Fruit fly (Drosophila melanogaster) whole organism, embryonic: ENCODE measurements around the gene hydra.
A peak's percentile ranks its signal among the peaks of the same experiment; 100 is the strongest.

ENCODE experiments used
- Antp ChIP-seq: fragments of 200-800 bp; sonication (Bioruptor generic); optimal IDR thresholded peaks from 3 replicates; lab custom pipeline; 2016; ENCODE audit warnings: missing biosample characterization, missing genetic modification characterization
- Blimp-1 ChIP-seq: fragments of 200-800 bp; sonication (Bioruptor generic); optimal IDR thresholded peaks from 3 replicates; lab custom pipeline; 2018; ENCODE audit warnings: missing biosample characterization, missing genetic modification characterization, mild to moderate bottlenecking, moderate library complexity, missing genetic modification reagents
- CG10321 ChIP-seq: fragments of 200-800 bp; sonication (Bioruptor generic); IDR thresholded peaks from 2 replicates; pipeline ENCODE4 v1.3.6; 2022; ENCODE audit warnings: missing biosample characterization, missing genetic modification characterization
- CG10959 ChIP-seq: fragments of 200-800 bp; sonication (Bioruptor generic); IDR thresholded peaks from 2 replicates; pipeline ENCODE4 v1.3.6; 2022; ENCODE audit warnings: missing biosample characterization, missing genetic modification characterization
- CG13287 ChIP-seq: fragments of 200-800 bp; sonication (Bioruptor generic); IDR thresholded peaks from 2 replicates; pipeline ENCODE4 v1.3.6; 2022; ENCODE audit warnings: missing biosample characterization, missing genetic modification characterization; ENCODE audit not compliant: partially characterized antibody
- CG14441 ChIP-seq: fragments of 200-800 bp; sonication (Bioruptor generic); IDR thresholded peaks from 2 replicates; pipeline ENCODE4 v1.3.6; 2022; ENCODE audit warnings: missing biosample characterization, missing genetic modification characterization
- CG14965 ChIP-seq: fragments of 200-800 bp; sonication (Bioruptor generic); optimal IDR thresholded peaks from 2 replicates; lab custom pipeline; 2016; ENCODE audit warnings: missing biosample characterization, missing genetic modification characterization, borderline replicate concordance
- CG16779 ChIP-seq: fragments of 200-800 bp; sonication (Bioruptor generic); IDR thresholded peaks from 2 replicates; pipeline ENCODE4 v1.3.6; 2022; ENCODE audit warnings: missing biosample characterization, missing genetic modification characterization
- CG17328 ChIP-seq: fragments of 200-800 bp; sonication (Bioruptor generic); IDR thresholded peaks from 2 replicates; pipeline ENCODE4 v1.3.6; 2022; ENCODE audit warnings: missing biosample characterization, missing genetic modification characterization
- CG17829 ChIP-seq: fragments of 200-800 bp; optimal IDR thresholded peaks from 2 replicates; lab custom pipeline; 2019; ENCODE audit warnings: missing biosample characterization, mild to moderate bottlenecking, missing genetic modification characterization, moderate library complexity
- CG2202 ChIP-seq: fragments of 200-800 bp; sonication (Bioruptor generic); optimal IDR thresholded peaks from 2 replicates; lab custom pipeline; 2018; ENCODE audit warnings: missing biosample characterization, mild to moderate bottlenecking, missing genetic modification characterization
- CG2678 ChIP-seq: fragments of 200-800 bp; sonication (Bioruptor generic); optimal IDR thresholded peaks from 3 replicates; lab custom pipeline; 2019; ENCODE audit warnings: missing biosample characterization, mild to moderate bottlenecking, missing genetic modification characterization, moderate library complexity
- CG30020 ChIP-seq: fragments of 200-800 bp; optimal IDR thresholded peaks from 2 replicates; lab custom pipeline; 2019; ENCODE audit warnings: missing biosample characterization, mild to moderate bottlenecking, missing genetic modification characterization, moderate library complexity
- CG30403 ChIP-seq: fragments of 200-800 bp; sonication (Bioruptor generic); optimal IDR thresholded peaks from 3 replicates; lab custom pipeline; 2016; ENCODE audit warnings: missing biosample characterization, missing genetic modification characterization
- CG31441 ChIP-seq: fragments of 200-800 bp; sonication (Bioruptor generic); IDR thresholded peaks from 2 replicates; pipeline ENCODE4 v1.3.6; 2022; ENCODE audit warnings: missing biosample characterization, missing genetic modification characterization
- CG32532 ChIP-seq: fragments of 200-800 bp; sonication (Bioruptor generic); IDR thresholded peaks from 2 replicates; pipeline ENCODE4 v1.3.6; 2022; ENCODE audit warnings: missing biosample characterization, missing genetic modification characterization
- CG4328 ChIP-seq: fragments of 200-800 bp; sonication (Bioruptor generic); optimal IDR thresholded peaks from 3 replicates; lab custom pipeline; 2017; ENCODE audit warnings: missing biosample characterization, missing genetic modification reagents, missing genetic modification characterization
- CG4730 ChIP-seq: fragments of 200-800 bp; sonication (Bioruptor generic); IDR thresholded peaks from 2 replicates; pipeline ENCODE4 v1.3.6; 2022; ENCODE audit warnings: missing biosample characterization, missing genetic modification characterization
- CG6654 ChIP-seq: fragments of 200-800 bp; sonication (Bioruptor generic); optimal IDR thresholded peaks from 2 replicates; lab custom pipeline; 2017; ENCODE audit warnings: missing biosample characterization, mild to moderate bottlenecking, missing genetic modification characterization
- CG6765 ChIP-seq: fragments of 200-800 bp; sonication (Bioruptor generic); optimal IDR thresholded peaks from 3 replicates; lab custom pipeline; 2017; ENCODE audit warnings: missing biosample characterization, mild to moderate bottlenecking, missing genetic modification characterization
- CrebB ChIP-seq: fragments of 200-800 bp; sonication (Bioruptor generic); optimal IDR thresholded peaks from 3 replicates; lab custom pipeline; 2018; ENCODE audit warnings: missing biosample characterization, mild to moderate bottlenecking, missing genetic modification characterization
- Dad ChIP-seq: fragments of 200-800 bp; sonication (Bioruptor generic); optimal IDR thresholded peaks from 3 replicates; lab custom pipeline; 2016; ENCODE audit warnings: missing biosample characterization, missing genetic modification characterization
- Deaf1 ChIP-seq: fragments of 200-800 bp; optimal IDR thresholded peaks from 3 replicates; lab custom pipeline; 2019; ENCODE audit warnings: missing biosample characterization, mild to moderate bottlenecking, missing genetic modification characterization, moderate library complexity
- Dfd ChIP-seq, 2 experiments: fragments of >200 bp; optimal IDR thresholded peaks; 2 replicates each; lab custom pipeline; 2017; ENCODE audit warnings: missing biosample characterization in 2 of 2, missing genetic modification characterization in 2 of 2
- E2f1 ChIP-seq: fragments of 200-800 bp; sonication (Bioruptor generic); IDR thresholded peaks from 2 replicates; pipeline ENCODE4 v1.3.6; 2022; ENCODE audit warnings: missing biosample characterization, missing genetic modification characterization
- Fer1 ChIP-seq: fragments of 200-800 bp; sonication (Bioruptor generic); optimal IDR thresholded peaks from 2 replicates; lab custom pipeline; 2017; ENCODE audit warnings: missing biosample characterization, mild to moderate bottlenecking, missing genetic modification characterization
- Hand ChIP-seq: fragments of 200-800 bp; sonication (Bioruptor generic); optimal IDR thresholded peaks from 2 replicates; lab custom pipeline; 2017; ENCODE audit warnings: mild to moderate bottlenecking, missing biosample characterization, missing genetic modification reagents, missing genetic modification characterization
- Hr39 ChIP-seq: fragments of >200 bp; optimal IDR thresholded peaks from 2 replicates; lab custom pipeline; 2017
- Sry-δ ChIP-seq: fragments of 200-800 bp; sonication (Bioruptor generic); optimal IDR thresholded peaks from 2 replicates; lab custom pipeline; 2016; ENCODE audit warnings: missing biosample characterization, missing genetic modification characterization
- Xrp1 ChIP-seq: fragments of 200-800 bp; sonication (Bioruptor generic); IDR thresholded peaks from 2 replicates; pipeline ENCODE4 v1.3.6; 2022; ENCODE audit warnings: missing biosample characterization, missing genetic modification characterization
- ara ChIP-seq: fragments of 200-800 bp; sonication (Bioruptor generic); IDR thresholded peaks from 2 replicates; pipeline ENCODE4 v1.3.6; 2022; ENCODE audit warnings: missing biosample characterization, missing genetic modification characterization
- cas ChIP-seq: fragments of 200-800 bp; sonication (Bioruptor generic); IDR thresholded peaks from 2 replicates; pipeline ENCODE4 v1.3.6; 2022; ENCODE audit warnings: missing biosample characterization, missing genetic modification characterization
- chif ChIP-seq, 2 experiments: fragments of 200-800 bp; sonication (Bioruptor generic); optimal IDR thresholded peaks; 3 replicates each; lab custom pipeline; 2016; ENCODE audit warnings: missing biosample characterization in 2 of 2, missing genetic modification characterization in 2 of 2
- crol ChIP-seq: fragments of 200-800 bp; sonication (Bioruptor generic); IDR thresholded peaks from 2 replicates; pipeline ENCODE4 v1.3.6; 2022; ENCODE audit warnings: missing biosample characterization, missing genetic modification characterization
- cwo ChIP-seq: fragments of 200-800 bp; sonication (Bioruptor generic); optimal IDR thresholded peaks from 3 replicates; lab custom pipeline; 2017; ENCODE audit warnings: missing biosample characterization, missing genetic modification characterization, mild to moderate bottlenecking, moderate library complexity, missing genetic modification reagents
- dati ChIP-seq: fragments of 200-800 bp; sonication (Bioruptor generic); IDR thresholded peaks from 2 replicates; pipeline ENCODE4 v1.3.6; 2022; ENCODE audit warnings: missing biosample characterization, missing genetic modification characterization
- dm ChIP-seq: fragments of 200-800 bp; sonication (Bioruptor generic); optimal IDR thresholded peaks from 3 replicates; lab custom pipeline; 2016; ENCODE audit warnings: missing biosample characterization, missing genetic modification characterization
- dysf ChIP-seq: fragments of 200-800 bp; sonication (Bioruptor generic); IDR thresholded peaks from 3 replicates; pipeline ENCODE4 v1.3.6; 2022; ENCODE audit warnings: missing biosample characterization, missing genetic modification characterization
- eyg ChIP-seq: fragments of 200-800 bp; sonication (Bioruptor generic); optimal IDR thresholded peaks from 3 replicates; lab custom pipeline; 2016; ENCODE audit warnings: missing biosample characterization, missing genetic modification characterization
- her ChIP-seq: fragments of 200-800 bp; sonication (Bioruptor generic); optimal IDR thresholded peaks from 2 replicates; lab custom pipeline; 2016; ENCODE audit warnings: missing biosample characterization, missing genetic modification characterization
- jigr1 ChIP-seq: fragments of 200-800 bp; sonication (Bioruptor generic); IDR thresholded peaks from 3 replicates; pipeline ENCODE4 v1.3.6; 2022; ENCODE audit warnings: missing biosample characterization, missing genetic modification characterization
- pnt ChIP-seq: fragments of 200-800 bp; sonication (Bioruptor generic); optimal IDR thresholded peaks from 3 replicates; lab custom pipeline; 2016; ENCODE audit warnings: missing biosample characterization, missing genetic modification characterization
- pros ChIP-seq: fragments of 200-800 bp; sonication (Bioruptor generic); optimal IDR thresholded peaks from 3 replicates; lab custom pipeline; 2019; ENCODE audit warnings: missing biosample characterization, mild to moderate bottlenecking, missing genetic modification characterization, moderate library complexity
- rib ChIP-seq: fragments of 200-800 bp; sonication (Bioruptor generic); IDR thresholded peaks from 2 replicates; pipeline ENCODE4 v1.3.6; 2022; ENCODE audit warnings: missing biosample characterization, missing genetic modification characterization
- ro ChIP-seq: fragments of 200-800 bp; sonication (Bioruptor generic); IDR thresholded peaks from 2 replicates; pipeline ENCODE4 v1.3.6; 2022; ENCODE audit warnings: missing biosample characterization, missing genetic modification characterization
- sima ChIP-seq: fragments of 200-800 bp; sonication (Bioruptor generic); optimal IDR thresholded peaks from 2 replicates; lab custom pipeline; 2016; ENCODE audit warnings: missing biosample characterization, missing genetic modification characterization
- sisA ChIP-seq: fragments of 200-800 bp; sonication (Bioruptor generic); IDR thresholded peaks from 2 replicates; pipeline ENCODE4 v1.3.6; 2022; ENCODE audit warnings: missing biosample characterization, missing genetic modification characterization
- tin ChIP-seq: fragments of 200-800 bp; sonication (Bioruptor generic); optimal IDR thresholded peaks from 3 replicates; lab custom pipeline; 2016; ENCODE audit warnings: missing biosample characterization, missing genetic modification characterization
- tll ChIP-seq, 2 experiments: fragments of 200-800 bp in 1 of 2; fragments of >200 bp in 1 of 2; sonication (Bioruptor generic) in 1 of 2; optimal IDR thresholded peaks; 2 replicates each; lab custom pipeline; 2017 to 2019; ENCODE audit warnings: missing biosample characterization in 2 of 2, missing genetic modification characterization in 2 of 2, mild to moderate bottlenecking in 1 of 2, moderate library complexity in 1 of 2
- tx ChIP-seq: fragments of 200-800 bp; sonication (Bioruptor generic); optimal IDR thresholded peaks from 2 replicates; lab custom pipeline; 2016; ENCODE audit warnings: missing biosample characterization, missing genetic modification characterization
- vfl ChIP-seq: fragments of 200-800 bp; sonication (Bioruptor generic); optimal IDR thresholded peaks from 2 replicates; lab custom pipeline; 2016; ENCODE audit warnings: missing biosample characterization, missing genetic modification characterization
- wek ChIP-seq: fragments of 200-800 bp; sonication (Bioruptor generic); optimal IDR thresholded peaks from 3 replicates; lab custom pipeline; 2018; ENCODE audit warnings: missing biosample characterization, mild to moderate bottlenecking, missing genetic modification characterization, moderate library complexity

Gene hydra

DNA sequence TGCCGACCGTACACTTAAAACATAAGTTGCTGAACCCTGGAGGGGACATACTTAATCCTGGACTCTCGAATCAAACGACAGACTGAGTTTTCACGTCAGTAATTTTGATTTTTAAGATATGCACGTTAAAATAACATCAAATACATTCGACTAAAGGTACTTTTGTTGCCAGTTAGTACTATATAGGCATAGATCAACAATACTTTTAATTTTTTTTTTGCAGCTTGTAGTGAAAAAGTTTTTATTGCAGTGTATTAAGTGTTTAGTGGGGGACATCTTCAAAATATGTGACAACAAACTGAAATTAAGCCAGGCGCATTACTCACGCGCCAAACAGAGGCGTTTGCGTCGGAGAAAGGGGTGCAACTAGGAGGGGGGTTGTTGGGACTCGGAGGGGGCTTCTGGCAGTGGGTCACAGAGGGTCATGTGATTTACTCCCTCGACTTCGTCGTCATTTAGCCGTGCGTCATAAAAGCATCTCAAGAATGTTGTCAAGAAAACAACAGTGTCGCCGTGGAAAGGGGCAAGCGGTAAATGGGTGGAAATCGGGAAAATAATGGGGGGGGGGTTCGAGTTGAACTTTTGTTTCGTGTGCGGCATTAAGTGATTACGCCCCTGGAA lies 45.0 kb upstream of the hydra start (continued):
- TF ChIP-seq dysf (GFP tag; lab: Robert Waterston, UW) (no peak), chif (GFP tag; optimal IDR thresholded peaks at IDR 0.05; lab: Kevin White, UChicago) (no peak), Xrp1 (peak; percentile 37; the same call in 1 of the 2 replicates), Hr39 (lab: Kevin White, UChicago) (no peak), Dfd (GFP tag; optimal IDR thresholded peaks at IDR 0.05; lab: Kevin White, UChicago) (no peak), CG14965 (GFP tag; lab: Kevin White, UChicago) (no peak), Sry-δ (GFP tag; lab: Kevin White, UChicago) (no peak), Antp (GFP tag; lab: Kevin White, UChicago) (no peak), Blimp-1 (GFP tag; lab: Kevin White, UChicago) (peak; percentile 30), tx (GFP tag; lab: Kevin White, UChicago) (no peak), CG13287 (GFP tag; lab: Robert Waterston, UW) (no peak), tll (GFP tag; optimal IDR thresholded peaks at IDR 0.05; lab: Kevin White, UChicago) (no peak), CG32532 (GFP tag; lab: Robert Waterston, UW) (no peak), CG30020 (tag; lab: Kevin White, UChicago) (no peak), CG2678 (tag; lab: Kevin White, UChicago) (peak; percentile 11), Fer1 (GFP tag; lab: Kevin White, UChicago) (no peak), CG30403 (no peak), vfl (GFP tag; lab: Kevin White, UChicago) (no peak), jigr1 (no peak), tin (GFP tag; lab: Kevin White, UChicago) (peak; percentile 11), CG2202 (tag; lab: Kevin White, UChicago) (no peak), ro (no peak), sisA (GFP tag; lab: Robert Waterston, UW) (no peak), crol (peak; percentile 64), ara (GFP tag; lab: Robert Waterston, UW) (no peak; the same call in 1 of the 2 replicates), CG17328 (GFP tag; lab: Robert Waterston, UW) (no peak), CG31441 (GFP tag; lab: Robert Waterston, UW) (peak; percentile 43; the same call in 1 of the 2 replicates), CG16779 (GFP tag; lab: Robert Waterston, UW) (no peak), CG6654 (GFP tag; lab: Kevin White, UChicago) (no peak), cwo (GFP tag; lab: Kevin White, UChicago) (no peak), CG4328 (no peak), CG6765 (GFP tag; lab: Kevin White, UChicago) (no peak), Deaf1 (tag; lab: Kevin White, UChicago) (no peak), dati (GFP tag; lab: Robert Waterston, UW) (no peak), CrebB (tag; lab: Kevin White, UChicago) (no peak), Hand (GFP tag; lab: Kevin White, UChicago) (no peak), her (no peak), CG10959 (GFP tag; lab: Robert Waterston, UW) (no peak), CG10321 (no peak), E2f1 (no peak), pnt (GFP tag; lab: Kevin White, UChicago) (no peak), eyg (no peak), CG4730 (GFP tag; lab: Robert Waterston, UW) (no peak), Dad (GFP tag; lab: Kevin White, UChicago) (no peak), dm (GFP tag; lab: Kevin White, UChicago) (no peak), rib (GFP tag; lab: Robert Waterston, UW) (no peak), CG17829 (tag; lab: Kevin White, UChicago) (peak; percentile 25), sima (no peak), CG14441 (GFP tag; lab: Robert Waterston, UW) (no peak), pros (GFP tag; lab: Kevin White, UChicago) (no peak), wek (GFP tag; lab: Kevin White, UChicago) (no peak), cas (no peak)
